Worm (Caenorhabditis elegans) whole organism, L1 larva: ENCODE measurements around the gene nmat-1.

ENCODE experiments used
- aly-2 ChIP-seq: fragments of 150-350 bp; optimal IDR thresholded peaks from 2 replicates; lab custom pipeline; 2014; ENCODE audit warnings: missing biosample characterization, missing genetic modification characterization
- blmp-1 ChIP-seq: fragments of 150-350 bp; optimal IDR thresholded peaks from 2 replicates; lab custom pipeline; 2014; ENCODE audit warnings: missing biosample characterization, missing genetic modification characterization
- elt-2 ChIP-seq: sonication (generic microtip); optimal IDR thresholded peaks from 2 replicates; lab custom pipeline; 2016; ENCODE audit warnings: missing genetic modification characterization, mild to moderate bottlenecking, inconsistent platforms, missing compliant biosample characterization, missing genetic modification reagents
- fkh-10 ChIP-seq: sonication (generic microtip); optimal IDR thresholded peaks from 2 replicates; lab custom pipeline; 2017; ENCODE audit warnings: missing biosample characterization, missing genetic modification reagents, missing genetic modification characterization
- hlh-4 ChIP-seq: sonication (generic microtip); optimal IDR thresholded peaks from 2 replicates; lab custom pipeline; 2016; ENCODE audit warnings: mild to moderate bottlenecking, missing genetic modification characterization, missing compliant biosample characterization
- jun-1 ChIP-seq: fragments of 150-350 bp; optimal IDR thresholded peaks from 2 replicates; lab custom pipeline; 2014; ENCODE audit warnings: missing biosample characterization, missing genetic modification reagents, missing genetic modification characterization
- lin-15B ChIP-seq: fragments of 150-350 bp; sonication (generic microtip); optimal IDR thresholded peaks from 3 replicates; lab custom pipeline; 2014; ENCODE audit warnings: missing biosample characterization, missing genetic modification characterization
- mep-1 ChIP-seq: fragments of 150-350 bp; optimal IDR thresholded peaks from 2 replicates; lab custom pipeline; 2014; ENCODE audit warnings: missing biosample characterization, missing genetic modification characterization
- nhr-76 ChIP-seq: sonication (generic microtip); optimal IDR thresholded peaks from 2 replicates; lab custom pipeline; 2017; ENCODE audit warnings: missing biosample characterization, missing genetic modification characterization
- nhr-77 ChIP-seq: fragments of 150-350 bp; optimal IDR thresholded peaks from 2 replicates; lab custom pipeline; 2014; ENCODE audit warnings: missing biosample characterization, missing genetic modification characterization
- skn-1 ChIP-seq: fragments of 150-350 bp; optimal IDR thresholded peaks from 2 replicates; lab custom pipeline; 2014; ENCODE audit warnings: missing biosample characterization, missing genetic modification characterization
- tlp-1 ChIP-seq: fragments of 150-350 bp; optimal IDR thresholded peaks from 2 replicates; lab custom pipeline; 2014; ENCODE audit warnings: missing biosample characterization, missing genetic modification characterization
- zag-1 ChIP-seq: fragments of 150-350 bp; optimal IDR thresholded peaks from 2 replicates; lab custom pipeline; 2014; ENCODE audit warnings: missing biosample characterization, missing genetic modification characterization
- ztf-11 ChIP-seq, 2 experiments: sonication (generic microtip); optimal IDR thresholded peaks; 2 replicates each; lab custom pipeline; 2016 to 2017; ENCODE audit warnings: missing genetic modification characterization in 2 of 2, missing biosample characterization in 1 of 2, missing compliant biosample characterization in 1 of 2

DNA sequence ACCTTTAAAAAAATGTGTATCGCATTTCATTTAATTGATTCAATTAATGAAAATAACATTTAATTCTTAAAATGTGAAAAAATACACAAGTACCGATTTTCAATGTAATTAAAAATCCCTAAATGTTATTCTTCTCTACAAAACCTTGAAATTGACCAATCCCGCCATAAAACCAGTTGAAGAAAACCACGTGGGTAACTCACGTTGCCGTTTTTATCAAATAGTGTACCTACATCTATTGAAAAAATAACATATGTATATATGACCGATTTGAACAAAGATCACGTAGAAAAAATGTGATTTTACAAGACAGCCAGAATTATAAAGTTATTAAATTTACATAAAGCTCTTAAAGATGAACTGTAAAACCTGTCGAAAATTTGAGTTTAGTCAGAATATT, 52.7 kb downstream of the nmat-1 start:
- TF ChIP-seq zag-1 (tag; lab: Kevin White, UChicago) (no peak), tlp-1 (tag; lab: Kevin White, UChicago) (no peak), nhr-77 (no peak), ztf-11 (tag; optimal IDR thresholded peaks at IDR 0.05; lab: Kevin White, UChicago) (no peak), mep-1 (tag; lab: Kevin White, UChicago) (no peak), aly-2 (tag; lab: Kevin White, UChicago) (no peak), blmp-1 (tag; lab: Kevin White, UChicago) (no peak), elt-2 (tag; lab: Kevin White, UChicago) (no peak), fkh-10 (GFP tag; lab: Kevin White, UChicago) (no peak), jun-1 (no peak), skn-1 (tag; lab: Kevin White, UChicago) (no peak), nhr-76 (tag; lab: Kevin White, UChicago) (no peak), hlh-4 (no peak), lin-15B (tag; lab: Kevin White, UChicago) (no peak)
